Fruit fly (Drosophila melanogaster): ENCODE measurements around the gene CG10466.

CG10466 gene

dm6 chr2L:19791321-19792281 is at the start of gene CG10466, which contains the start of gene CdGAPr:
TSS of gene CG10466 (plus strand) at chr2L:19792104.
TSS of gene CdGAPr (minus strand) at chr2L:19791882.
- TF ChIP-seq noc (tag; optimal IDR thresholded peaks at IDR 0.05): no peak

- no peak for TF ChIP-seq noc (tag; optimal IDR thresholded peaks at IDR 0.05)
Measured at dm6 chr2L:19750571-19750970, 41.3 kb upstream of the CG10466 start.

dm6 chr2L:19755015-19755414 is 36.9 kb upstream of the CG10466 start:
- no peak for TF ChIP-seq noc (tag; optimal IDR thresholded peaks at IDR 0.05)

dm6 chr2L:19756040-19756439 is 35.9 kb upstream of the CG10466 start:
- TF ChIP-seq noc (tag; optimal IDR thresholded peaks at IDR 0.05): no peak

dm6 chr2L:19756716-19757115 is 35.2 kb upstream of the CG10466 start, which contains the start of gene CG10631:
TSS of gene CG10631 (minus strand) at chr2L:19756904.
- TF ChIP-seq noc (tag; optimal IDR thresholded peaks at IDR 0.05): no peak

- peak; percentile 85 for TF ChIP-seq noc (tag; optimal IDR thresholded peaks at IDR 0.05)
Measured at dm6 chr2L:19758511-19759128, 33.3 kb upstream of the CG10466 start, which contains the start of the genes CG10628 and Dus3. TSS of gene CG10628 (minus strand) at chr2L:19758615. TSS of gene Dus3 (plus strand) at chr2L:19758879.

- no peak for TF ChIP-seq noc (tag; optimal IDR thresholded peaks at IDR 0.05)
Measured at dm6 chr2L:19763446-19763772, 28.5 kb upstream of the CG10466 start.

dm6 chr2L:19763773-19764580 is 27.9 kb upstream of the CG10466 start, which contains the start of gene fbp:
TSS of gene fbp (minus strand) at chr2L:19764136.
- peak; percentile 83 for TF ChIP-seq noc (tag; optimal IDR thresholded peaks at IDR 0.05)

dm6 chr2L:19764581-19765136 is 27.2 kb upstream of the CG10466 start:
- no peak for TF ChIP-seq noc (tag; optimal IDR thresholded peaks at IDR 0.05)

- TF ChIP-seq noc (tag; optimal IDR thresholded peaks at IDR 0.05): no peak
Measured at dm6 chr2L:19765406-19765805, 26.5 kb upstream of the CG10466 start.

- TF ChIP-seq noc (tag; optimal IDR thresholded peaks at IDR 0.05): no peak
Measured at dm6 chr2L:19768967-19769366, 22.9 kb upstream of the CG10466 start, which contains the start of gene bsh. TSS of gene bsh (minus strand) at chr2L:19769067.

- TF ChIP-seq noc (tag; optimal IDR thresholded peaks at IDR 0.05): no peak
Measured at dm6 chr2L:19769703-19770102, 22.2 kb upstream of the CG10466 start.

dm6 chr2L:19774278-19774677 is 17.6 kb upstream of the CG10466 start:
- no peak for TF ChIP-seq noc (tag; optimal IDR thresholded peaks at IDR 0.05)

- no peak for TF ChIP-seq noc (tag; optimal IDR thresholded peaks at IDR 0.05)
Measured at dm6 chr2L:19784827-19785569, 6.9 kb upstream of the CG10466 start.

dm6 chr2L:19787930-19788329 is 4.0 kb upstream of the CG10466 start:
- TF ChIP-seq noc (tag; optimal IDR thresholded peaks at IDR 0.05): no peak

Data from whole organism, larva.